In the genomic region with DNA sequence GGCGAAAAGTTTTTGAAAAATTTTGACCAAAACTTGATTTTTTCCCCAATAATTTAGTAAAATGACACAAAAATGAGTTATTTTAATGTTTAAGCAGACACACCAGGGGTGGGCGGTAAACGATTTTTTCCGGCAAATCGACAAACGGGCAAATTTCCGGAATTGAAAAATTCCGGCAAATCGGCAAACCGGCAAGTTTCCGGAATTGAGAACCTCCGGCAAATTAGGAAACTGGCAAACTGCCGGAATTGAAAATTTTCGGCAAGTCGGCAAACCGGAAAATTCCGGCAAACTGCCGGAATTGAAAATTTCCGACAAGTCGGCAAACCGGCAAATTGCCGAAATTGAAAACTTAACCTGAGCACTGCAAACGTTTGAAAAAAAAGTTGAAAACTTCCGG, we compare ENCODE assay signal across 6 worm cellular contexts.
TF ChIP-seq lines count a peak whose summit lies in the region.

No protein-coding gene starts in this region.

TF ChIP-seq in whole organism, L1 larva, 84 proteins besides CTCF, POLR2A, EP300 and RAD21:
- TF ChIP-seq ceh-82 (tag; optimal IDR thresholded peaks at IDR 0.05; lab: Kevin White, UChicago) = no peak
- peak; percentile 3 for TF ChIP-seq nhr-71 (tag; optimal IDR thresholded peaks at IDR 0.05; lab: Kevin White, UChicago)
- TF ChIP-seq lir-3 (tag; optimal IDR thresholded peaks at IDR 0.05; lab: Kevin White, UChicago; ENCODE audit: poor library complexity) = no peak
- no peak for TF ChIP-seq ztf-4 (tag; optimal IDR thresholded peaks at IDR 0.05; lab: Kevin White, UChicago)

TF ChIP-seq in whole organism, L2 larva, 48 proteins besides CTCF, POLR2A, EP300 and RAD21:
- no peak for TF ChIP-seq ztf-4 (tag; optimal IDR thresholded peaks at IDR 0.05; lab: Kevin White, UChicago)
- TF ChIP-seq F13H6.1 (tag; optimal IDR thresholded peaks at IDR 0.05; lab: Kevin White, UChicago) = peak; percentile 21
- peak; percentile 5 for TF ChIP-seq nhr-129 (tag; optimal IDR thresholded peaks at IDR 0.05; lab: Kevin White, UChicago)
- TF ChIP-seq nhr-25 (tag; optimal IDR thresholded peaks at IDR 0.05; lab: Kevin White, UChicago) = no peak

TF ChIP-seq in whole organism, L3 larva, 47 proteins besides CTCF, POLR2A, EP300 and RAD21:
- TF ChIP-seq elt-2 (tag; optimal IDR thresholded peaks at IDR 0.05; lab: Kevin White, UChicago) = peak; percentile 10
- peak; percentile 6 for TF ChIP-seq nhr-43 (tag; optimal IDR thresholded peaks at IDR 0.05; lab: Kevin White, UChicago; ENCODE audit: poor library complexity, severe bottlenecking)
- TF ChIP-seq pha-4 (tag; optimal IDR thresholded peaks at IDR 0.05; lab: Kevin White, UChicago) = no peak

TF ChIP-seq in whole organism, L4 larva, 104 proteins besides CTCF, POLR2A, EP300 and RAD21:
- TF ChIP-seq dmd-8 (GFP tag; IDR thresholded peaks at IDR 0.05; lab: Robert Waterston, UW) (no peak), arid-1 (GFP tag; conservative IDR thresholded peaks at IDR 0.05; lab: Robert Waterston, UW) (0 out of 2 replicates have a peak, but pooled peaks have one; percentile 15), lin-39 (tag; optimal IDR thresholded peaks at IDR 0.05; lab: Kevin White, UChicago) (no peak), pha-4 (GFP tag; IDR thresholded peaks at IDR 0.05; lab: Robert Waterston, UW) (no peak), pha-4 (tag; optimal IDR thresholded peaks at IDR 0.05; lab: Kevin White, UChicago) (no peak), hmg-1.1 (GFP tag; IDR thresholded peaks at IDR 0.05; lab: Robert Waterston, UW) (0 out of 2 replicates have a peak, but pooled peaks have one; percentile 12), gei-8 (GFP tag; optimal IDR thresholded peaks at IDR 0.05; lab: Kevin White, UChicago) (no peak), ctbp-1 (GFP tag; IDR thresholded peaks at IDR 0.05; lab: Robert Waterston, UW) (0 out of 2 replicates have a peak, but pooled peaks have one; percentile 32), nhr-102 (tag; optimal IDR thresholded peaks at IDR 0.05; lab: Kevin White, UChicago) (peak; percentile 13), madf-9 (GFP tag; conservative IDR thresholded peaks at IDR 0.05; lab: Robert Waterston, UW) (0 out of 2 replicates have a peak, but pooled peaks have one; percentile 27), set-16 (GFP tag; IDR thresholded peaks at IDR 0.05; lab: Robert Waterston, UW) (peak; percentile 11; the same call in 1 of the 2 replicates), zip-11 (GFP tag; IDR thresholded peaks at IDR 0.05; lab: Robert Waterston, UW) (no peak), madf-5 (GFP tag; IDR thresholded peaks at IDR 0.05; lab: Robert Waterston, UW) (peak in 1 of 2 experiments; percentile 76; a peak in 2 of 4 replicates), ceh-28 (tag; optimal IDR thresholded peaks at IDR 0.05; lab: Kevin White, UChicago) (no peak), snpc-1.2 (GFP tag; IDR thresholded peaks at IDR 0.05; lab: Robert Waterston, UW) (no peak), egl-27 (tag; optimal IDR thresholded peaks at IDR 0.05; lab: Kevin White, UChicago) (no peak), tra-1 (GFP tag; IDR thresholded peaks at IDR 0.05; lab: Robert Waterston, UW) (peak; percentile 45; the same call in 1 of the 2 replicates), nhr-42 (GFP tag; IDR thresholded peaks at IDR 0.05; lab: Robert Waterston, UW) (peak; percentile 47; the same call in 1 of the 2 replicates), ces-1 (GFP tag; optimal IDR thresholded peaks at IDR 0.05; lab: Kevin White, UChicago) (no peak), ZK337.2 (GFP tag; IDR thresholded peaks at IDR 0.05; lab: Robert Waterston, UW) (no peak), nhr-48 (tag; optimal IDR thresholded peaks at IDR 0.05; lab: Kevin White, UChicago) (no peak), fkh-10 (GFP tag; optimal IDR thresholded peaks at IDR 0.05; lab: Kevin White, UChicago) (no peak)

TF ChIP-seq in whole organism, mixed stage, embryonic, 35 proteins besides CTCF, POLR2A, EP300 and RAD21:
- TF ChIP-seq elt-3 (tag; optimal IDR thresholded peaks at IDR 0.05; lab: Kevin White, UChicago) (no peak), nhr-12 (tag; optimal IDR thresholded peaks at IDR 0.05; lab: Kevin White, UChicago) (no peak), mls-2 (tag; optimal IDR thresholded peaks at IDR 0.05; lab: Kevin White, UChicago) (peak; percentile 8)

TF ChIP-seq in whole organism, young adult, 124 proteins besides CTCF, POLR2A, EP300 and RAD21:
- TF ChIP-seq let-526 (GFP tag; IDR thresholded peaks at IDR 0.05; lab: Robert Waterston, UW) = no peak
- TF ChIP-seq aptf-3 (GFP tag; IDR thresholded peaks at IDR 0.05; lab: Robert Waterston, UW) = peak; percentile 49; the same call in 1 of the 2 replicates
- TF ChIP-seq K11D2.4 (GFP tag; IDR thresholded peaks at IDR 0.05; lab: Robert Waterston, UW) = peak; percentile 66
- peak; percentile 32; the same call in 1 of the 2 replicates for TF ChIP-seq mcd-1 (GFP tag; IDR thresholded peaks at IDR 0.05; lab: Robert Waterston, UW)
- peak; percentile 46; the same call in 1 of the 2 replicates for TF ChIP-seq ceh-100 (GFP tag; IDR thresholded peaks at IDR 0.05; lab: Robert Waterston, UW)
- TF ChIP-seq pbrm-1 (GFP tag; IDR thresholded peaks at IDR 0.05; lab: Robert Waterston, UW) = no peak
- no peak for TF ChIP-seq cebp-2 (GFP tag; IDR thresholded peaks at IDR 0.05; lab: Robert Waterston, UW)
- no peak for TF ChIP-seq C17E4.6 (GFP tag; IDR thresholded peaks at IDR 0.05; lab: Robert Waterston, UW)
- no peak for TF ChIP-seq nhr-120 (GFP tag; IDR thresholded peaks at IDR 0.05; lab: Robert Waterston, UW)
- TF ChIP-seq him-1 (tag; optimal IDR thresholded peaks at IDR 0.05; lab: Kevin White, UChicago) = no peak
- 0 out of 2 replicates have a peak, but pooled peaks have one; percentile 56 for TF ChIP-seq B0336.3 (GFP tag; IDR thresholded peaks at IDR 0.05; lab: Robert Waterston, UW)
- no peak for TF ChIP-seq F37B4.10 (GFP tag; IDR thresholded peaks at IDR 0.05; lab: Robert Waterston, UW)
- no peak for TF ChIP-seq ceh-79 (tag; optimal IDR thresholded peaks at IDR 0.05; lab: Kevin White, UChicago)
- TF ChIP-seq attf-3 (GFP tag; conservative IDR thresholded peaks at IDR 0.05; lab: Robert Waterston, UW) = no peak
- no peak for TF ChIP-seq ztf-25 (GFP tag; IDR thresholded peaks at IDR 0.05; lab: Robert Waterston, UW)
- peak; percentile 72; the same call in 1 of the 2 replicates for TF ChIP-seq nfyb-1 (GFP tag; IDR thresholded peaks at IDR 0.05; lab: Robert Waterston, UW)
- no peak for TF ChIP-seq B0261.1 (tag; optimal IDR thresholded peaks at IDR 0.05; lab: Kevin White, UChicago)
- no peak for TF ChIP-seq snpc-1.1 (tag; optimal IDR thresholded peaks at IDR 0.05; lab: Kevin White, UChicago; ENCODE audit: insufficient read depth)
- TF ChIP-seq zim-3 (tag; optimal IDR thresholded peaks at IDR 0.05; lab: Kevin White, UChicago) = peak; percentile 40
- TF ChIP-seq ama-1 (optimal IDR thresholded peaks at IDR 0.05; lab: Kevin White, UChicago) = no peak
- TF ChIP-seq ama-1 (GFP tag; optimal IDR thresholded peaks at IDR 0.05; lab: Kevin White, UChicago) = no peak
- TF ChIP-seq unc-130 (GFP tag; optimal IDR thresholded peaks at IDR 0.05; lab: Kevin White, UChicago) = no peak
- no peak for TF ChIP-seq ZK185.1 (tag; optimal IDR thresholded peaks at IDR 0.05; lab: Kevin White, UChicago; ENCODE audit: poor library complexity, severe bottlenecking)
- TF ChIP-seq cebp-1 (GFP tag; IDR thresholded peaks at IDR 0.05; lab: Robert Waterston, UW) = no peak
- TF ChIP-seq cebp-1 (tag; optimal IDR thresholded peaks at IDR 0.05; lab: Kevin White, UChicago) = peak; percentile 47
- peak; percentile 32; the same call in 1 of the 2 replicates for TF ChIP-seq C06A6.2 (GFP tag; conservative IDR thresholded peaks at IDR 0.05; lab: Robert Waterston, UW)
- TF ChIP-seq bed-2 (GFP tag; IDR thresholded peaks at IDR 0.05; lab: Robert Waterston, UW) = no peak
- no peak for TF ChIP-seq F10E7.11 (tag; optimal IDR thresholded peaks at IDR 0.05; lab: Kevin White, UChicago)
- TF ChIP-seq hmg-20 (GFP tag; IDR thresholded peaks at IDR 0.05; lab: Robert Waterston, UW) = no peak
- no peak for TF ChIP-seq T26A5.8 (tag; optimal IDR thresholded peaks at IDR 0.05; lab: Kevin White, UChicago)
- no peak for TF ChIP-seq ztf-22 (GFP tag; optimal IDR thresholded peaks at IDR 0.05; lab: Kevin White, UChicago)
- TF ChIP-seq lin-54 (GFP tag; optimal IDR thresholded peaks at IDR 0.05; lab: Kevin White, UChicago) = no peak
- TF ChIP-seq mxl-1 (tag; optimal IDR thresholded peaks at IDR 0.05; lab: Kevin White, UChicago) = peak; percentile 14
- TF ChIP-seq Y95B8A.8 (GFP tag; IDR thresholded peaks at IDR 0.05; lab: Robert Waterston, UW) = no peak
- TF ChIP-seq akir-1 (GFP tag; optimal IDR thresholded peaks at IDR 0.05; lab: Kevin White, UChicago) = no peak
- TF ChIP-seq lin-40 (tag; optimal IDR thresholded peaks at IDR 0.05; lab: Kevin White, UChicago) = no peak
- no peak for TF ChIP-seq pha-4 (tag; optimal IDR thresholded peaks at IDR 0.05; lab: Kevin White, UChicago)
- TF ChIP-seq ceh-27 (GFP tag; optimal IDR thresholded peaks at IDR 0.05; lab: Kevin White, UChicago) = no peak
- no peak for TF ChIP-seq hlh-12 (tag; optimal IDR thresholded peaks at IDR 0.05; lab: Kevin White, UChicago)
- TF ChIP-seq chd-7 (tag; optimal IDR thresholded peaks at IDR 0.05; lab: Kevin White, UChicago) = peak; percentile 3
- TF ChIP-seq sptf-2 (GFP tag; optimal IDR thresholded peaks at IDR 0.05; lab: Kevin White, UChicago) = no peak
- TF ChIP-seq B0019.2 (GFP tag; conservative IDR thresholded peaks at IDR 0.05; lab: Robert Waterston, UW) = no peak
- TF ChIP-seq repo-1 (tag; optimal IDR thresholded peaks at IDR 0.05; lab: Kevin White, UChicago) = no peak
- TF ChIP-seq ekl-4 (GFP tag; IDR thresholded peaks at IDR 0.05; lab: Robert Waterston, UW) = no peak
- TF ChIP-seq mel-28 (tag; optimal IDR thresholded peaks at IDR 0.05; lab: Kevin White, UChicago; ENCODE audit: borderline replicate concordance) = no peak
- TF ChIP-seq die-1 (tag; optimal IDR thresholded peaks at IDR 0.05; lab: Kevin White, UChicago) = no peak
- TF ChIP-seq egl-44 (GFP tag; IDR thresholded peaks at IDR 0.05; lab: Robert Waterston, UW) = no peak
